ENCODE assay signal across 2 worm cellular contexts in genomic region chrX:4711698-4712329, ce11.
TF ChIP-seq lines count a peak whose summit lies in the region.

Gene dnj-14 (minus strand): TSS chrX:4711748.
Gene glit-1 (plus strand): TSS chrX:4712279.

TF ChIP-seq in whole organism, L4 larva, 104 proteins besides CTCF, POLR2A, EP300 and RAD21 (continued from another document):
- TF ChIP-seq attf-4 (tag; optimal IDR thresholded peaks at IDR 0.05; lab: Kevin White, UChicago), result no peak
- TF ChIP-seq ceh-32 (tag; optimal IDR thresholded peaks at IDR 0.05; lab: Kevin White, UChicago; ENCODE audit: poor library complexity), result no peak
- TF ChIP-seq nhr-10 (tag; optimal IDR thresholded peaks at IDR 0.05; lab: Kevin White, UChicago), result peak; percentile 50
- peak; percentile 62 for TF ChIP-seq lin-1 (GFP tag; IDR thresholded peaks at IDR 0.05; lab: Robert Waterston, UW)
- TF ChIP-seq F10B5.3 (tag; optimal IDR thresholded peaks at IDR 0.05; lab: Kevin White, UChicago), result peak; percentile 29
- TF ChIP-seq dpl-1 (GFP tag; optimal IDR thresholded peaks at IDR 0.05; lab: Kevin White, UChicago), result peak; percentile 76
- TF ChIP-seq rbr-2 (tag; optimal IDR thresholded peaks at IDR 0.05; lab: Kevin White, UChicago), result peak; percentile 88
- TF ChIP-seq nhr-11 (tag; optimal IDR thresholded peaks at IDR 0.05; lab: Kevin White, UChicago), result peak; percentile 88
- TF ChIP-seq dmd-9 (GFP tag; IDR thresholded peaks at IDR 0.05; lab: Robert Waterston, UW), result peak; percentile 57; the same call in 1 of the 2 replicates
- peak; percentile 87 for TF ChIP-seq lin-13 (GFP tag; optimal IDR thresholded peaks at IDR 0.05; lab: Kevin White, UChicago)
- peak; percentile 67 for TF ChIP-seq ztf-7 (tag; optimal IDR thresholded peaks at IDR 0.05; lab: Kevin White, UChicago)
- TF ChIP-seq madf-5 (GFP tag; IDR thresholded peaks at IDR 0.05; lab: Robert Waterston, UW), result 0 out of 4 replicates have a peak, but pooled peaks of 1 of the 2 experiments have one; percentile 40
- TF ChIP-seq Y5F2A.4 (GFP tag; optimal IDR thresholded peaks at IDR 0.05; lab: Kevin White, UChicago), result no peak
- peak in 1 of 2 experiments; percentile 86 for TF ChIP-seq unc-62 (GFP tag; optimal IDR thresholded peaks at IDR 0.05 in 1 of 2; lab: Kevin White, UChicago)
- TF ChIP-seq unc-62 (tag; optimal IDR thresholded peaks at IDR 0.05; lab: Kevin White, UChicago), result no peak
- no peak for TF ChIP-seq mxl-2 (GFP tag; conservative IDR thresholded peaks at IDR 0.05; lab: Robert Waterston, UW)
- TF ChIP-seq set-16 (GFP tag; IDR thresholded peaks at IDR 0.05; lab: Robert Waterston, UW), result peak; percentile 57; the same call in 1 of the 2 replicates
- TF ChIP-seq tra-1 (GFP tag; IDR thresholded peaks at IDR 0.05; lab: Robert Waterston, UW), result 0 out of 2 replicates have a peak, but pooled peaks have one; percentile 39
- peak; percentile 47; the same call in 1 of the 2 replicates for TF ChIP-seq mdt-29 (GFP tag; IDR thresholded peaks at IDR 0.05; lab: Robert Waterston, UW)
- TF ChIP-seq nhr-237 (tag; optimal IDR thresholded peaks at IDR 0.05; lab: Kevin White, UChicago), result no peak
- no peak for TF ChIP-seq zip-2 (tag; optimal IDR thresholded peaks at IDR 0.05; lab: Kevin White, UChicago)
- peak; percentile 99 for TF ChIP-seq aha-1 (tag; lab: Kevin White, UChicago)
- TF ChIP-seq unc-130 (GFP tag; optimal IDR thresholded peaks at IDR 0.05; lab: Kevin White, UChicago), result no peak
- TF ChIP-seq Y105C5A.15 (GFP tag; IDR thresholded peaks at IDR 0.05; lab: Robert Waterston, UW), result no peak
- TF ChIP-seq spr-3 (GFP tag; optimal IDR thresholded peaks at IDR 0.05; lab: Kevin White, UChicago), result no peak
- TF ChIP-seq cey-2 (tag; optimal IDR thresholded peaks at IDR 0.05; lab: Kevin White, UChicago; ENCODE audit: borderline replicate concordance, insufficient read depth), result no peak
- TF ChIP-seq ces-1 (GFP tag; optimal IDR thresholded peaks at IDR 0.05; lab: Kevin White, UChicago), result no peak
- peak; percentile 91 for TF ChIP-seq lin-38 (GFP tag; IDR thresholded peaks at IDR 0.05; lab: Robert Waterston, UW)

TF ChIP-seq in whole organism, late embryonic, 69 proteins besides CTCF, POLR2A, EP300 and RAD21 (continued from another document):
- peak; percentile 54 for TF ChIP-seq ceh-19 (GFP tag; optimal IDR thresholded peaks at IDR 0.05; lab: Kevin White, UChicago)
